Fruit fly (Drosophila melanogaster) whole organism, wandering third instar larva: ENCODE data around the gene CG15422.

Experiments
- Abd-B ChIP-seq: fragments of >200 bp; optimal IDR thresholded peaks from 2 replicates; lab custom pipeline; 2017; ENCODE audit warnings: missing biosample characterization, missing genetic modification characterization
- CG32264 ChIP-seq: fragments of 200-800 bp; sonication (Bioruptor generic); optimal IDR thresholded peaks from 2 replicates; lab custom pipeline; 2016; ENCODE audit warnings: missing biosample characterization, missing genetic modification characterization
- CG9705 ChIP-seq: fragments of 200-800 bp; sonication (Bioruptor generic); optimal IDR thresholded peaks from 2 replicates; lab custom pipeline; 2018; ENCODE audit warnings: missing biosample characterization, mild to moderate bottlenecking, missing genetic modification characterization
- CrebA ChIP-seq: fragments of 200-800 bp; sonication (Bioruptor generic); optimal IDR thresholded peaks from 2 replicates; lab custom pipeline; 2016; ENCODE audit warnings: missing biosample characterization, mild to moderate bottlenecking, missing genetic modification characterization, borderline replicate concordance
- Dif ChIP-seq: fragments of 200-275, 200-300 bp; sonication (Bioruptor generic); optimal IDR thresholded peaks from 2 replicates; lab custom pipeline; 2018; ENCODE audit warnings: missing biosample characterization, missing genetic modification characterization; ENCODE audit not compliant: partially characterized antibody
- HLH106 ChIP-seq: fragments of 200-800 bp; optimal IDR thresholded peaks from 3 replicates; lab custom pipeline; 2019; ENCODE audit warnings: missing biosample characterization, mild to moderate bottlenecking, missing genetic modification characterization, moderate library complexity
- Hnf4 ChIP-seq: fragments of 200-800 bp; sonication (Bioruptor generic); optimal IDR thresholded peaks from 2 replicates; lab custom pipeline; 2016; ENCODE audit warnings: missing biosample characterization, mild to moderate bottlenecking, missing genetic modification characterization
- Hr78 ChIP-seq: fragments of >200 bp; optimal IDR thresholded peaks from 2 replicates; lab custom pipeline; 2017; ENCODE audit warnings: missing biosample characterization, missing genetic modification characterization
- Hr83 ChIP-seq: fragments of 200-300 bp; sonication (Bioruptor generic); optimal IDR thresholded peaks from 2 replicates; lab custom pipeline; 2016; ENCODE audit warnings: missing biosample characterization, mild to moderate bottlenecking, missing genetic modification characterization, moderate library complexity; ENCODE audit not compliant: poor library complexity, severe bottlenecking
- Jra ChIP-seq: sonication (Bioruptor generic); optimal IDR thresholded peaks from 2 replicates; lab custom pipeline; 2016; ENCODE audit warnings: missing biosample characterization, missing genetic modification characterization
- Mio ChIP-seq: sonication (Bioruptor generic); optimal IDR thresholded peaks from 2 replicates; lab custom pipeline; 2016; ENCODE audit warnings: missing biosample characterization, missing genetic modification characterization
- Myc ChIP-seq: fragments of >200 bp; optimal IDR thresholded peaks from 2 replicates; lab custom pipeline; 2017
- N ChIP-seq: fragments of >200 bp; optimal IDR thresholded peaks from 2 replicates; lab custom pipeline; 2018; ENCODE audit warnings: missing biosample characterization, missing external identifiers, missing genetic modification characterization
- Sp1 ChIP-seq: fragments of 200-800 bp; sonication (Bioruptor generic); optimal IDR thresholded peaks from 3 replicates; lab custom pipeline; 2019; ENCODE audit warnings: missing biosample characterization, mild to moderate bottlenecking, missing genetic modification characterization, moderate library complexity
- Vsx2 ChIP-seq: fragments of 200-300, 225-300 bp; sonication (Bioruptor generic); optimal IDR thresholded peaks from 2 replicates; lab custom pipeline; 2018; ENCODE audit warnings: missing biosample characterization, missing genetic modification characterization; ENCODE audit not compliant: partially characterized antibody
- br ChIP-seq: fragments of 200-800 bp; sonication (Bioruptor generic); optimal IDR thresholded peaks from 2 replicates; lab custom pipeline; 2016; ENCODE audit warnings: missing biosample characterization, missing genetic modification characterization
- brk ChIP-seq: fragments of 200-800 bp; sonication (Bioruptor generic); optimal IDR thresholded peaks from 2 replicates; lab custom pipeline; 2016; ENCODE audit warnings: missing biosample characterization, mild to moderate bottlenecking, missing genetic modification characterization
- dl ChIP-seq, 2 experiments: fragments of 175-275, 200-275 bp in 1 of 2; fragments of 200-275 bp in 1 of 2; sonication (Bioruptor generic); optimal IDR thresholded peaks; lab custom pipeline; 2018; ENCODE audit warnings: mild to moderate bottlenecking in 2 of 2, missing biosample characterization in 2 of 2, missing genetic modification characterization in 2 of 2, moderate library complexity in 2 of 2; ENCODE audit not compliant: partially characterized antibody in 2 of 2, insufficient read depth in 1 of 2
- dmrt93B ChIP-seq: fragments of 200-800 bp; sonication (Bioruptor generic); optimal IDR thresholded peaks from 2 replicates; lab custom pipeline; 2018; ENCODE audit warnings: missing biosample characterization, mild to moderate bottlenecking, missing genetic modification characterization
- dsf ChIP-seq: sonication (Bioruptor generic); optimal IDR thresholded peaks from 2 replicates; lab custom pipeline; 2016; ENCODE audit warnings: missing biosample characterization, missing genetic modification characterization, borderline replicate concordance
- foxo ChIP-seq, 2 experiments: fragments of 200-800 bp; sonication (Bioruptor generic); optimal IDR thresholded peaks; 2 replicates in 1 of 2; 3 replicates in 1 of 2; lab custom pipeline; 2016 to 2017; ENCODE audit warnings: missing biosample characterization in 2 of 2, missing genetic modification characterization in 2 of 2
- fru ChIP-seq: fragments of 200-800 bp; sonication (Bioruptor generic); optimal IDR thresholded peaks from 3 replicates; lab custom pipeline; 2016; ENCODE audit warnings: missing biosample characterization, mild to moderate bottlenecking, missing genetic modification characterization
- jim ChIP-seq: fragments of 175-275, 200-325 bp; sonication (Bioruptor generic); optimal IDR thresholded peaks from 2 replicates; lab custom pipeline; 2016; ENCODE audit warnings: missing biosample characterization, mild to moderate bottlenecking, missing genetic modification characterization
- lola ChIP-seq: fragments of >200 bp; optimal IDR thresholded peaks from 2 replicates; lab custom pipeline; 2017; ENCODE audit warnings: missing biosample characterization, missing genetic modification characterization
- pan ChIP-seq: fragments of >200 bp; optimal IDR thresholded peaks from 2 replicates; lab custom pipeline; 2017
- psq ChIP-seq: fragments of 200-800 bp; sonication (Bioruptor generic); optimal IDR thresholded peaks from 3 replicates; lab custom pipeline; 2017; ENCODE audit warnings: missing biosample characterization, mild to moderate bottlenecking, missing genetic modification characterization, moderate library complexity
- rgr ChIP-seq: fragments of 200-800 bp; sonication (Bioruptor generic); optimal IDR thresholded peaks from 3 replicates; lab custom pipeline; 2016; ENCODE audit warnings: missing biosample characterization, mild to moderate bottlenecking, missing genetic modification characterization
- sage ChIP-seq: fragments of 200-800 bp; sonication (Bioruptor generic); optimal IDR thresholded peaks from 2 replicates; lab custom pipeline; 2016; ENCODE audit warnings: missing biosample characterization, mild to moderate bottlenecking, missing genetic modification characterization
- usp ChIP-seq: fragments of >200 bp; optimal IDR thresholded peaks from 2 replicates; lab custom pipeline; 2017; ENCODE audit warnings: missing biosample characterization, missing genetic modification characterization
- woc ChIP-seq: sonication (Bioruptor generic); optimal IDR thresholded peaks from 2 replicates; lab custom pipeline; 2016; ENCODE audit warnings: missing biosample characterization, mild to moderate bottlenecking, missing genetic modification characterization

Gene CG15422

DNA sequence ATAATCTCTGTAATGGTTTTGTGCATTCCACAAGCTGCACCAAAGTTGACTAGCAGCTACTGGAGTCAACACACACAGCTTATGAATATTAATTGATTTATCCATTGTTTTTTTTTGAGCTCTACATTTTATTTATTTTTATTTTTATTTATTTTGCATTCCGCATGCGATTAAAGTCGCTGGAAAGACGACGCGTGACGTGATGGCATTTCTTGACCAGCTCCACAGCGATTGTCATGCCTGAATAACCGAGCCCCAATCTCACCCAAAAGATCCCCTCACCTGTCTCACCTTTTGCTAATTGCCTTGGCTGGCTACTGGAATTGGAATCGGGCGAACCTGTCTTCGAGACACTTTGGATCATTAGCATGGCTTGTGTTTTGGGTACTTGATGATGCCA, 31.5 kb downstream of the CG15422 start:
- TF ChIP-seq Dif (GFP tag; lab: Kevin White, UChicago) (no peak), sage (GFP tag; lab: Kevin White, UChicago) (no peak), Hr78 (GFP tag; lab: Kevin White, UChicago) (no peak), woc (GFP tag; lab: Kevin White, UChicago) (no peak), CG32264 (GFP tag; lab: Kevin White, UChicago) (no peak), lola (GFP tag; lab: Kevin White, UChicago) (no peak), Hr83 (no peak), Vsx2 (GFP tag; lab: Kevin White, UChicago) (no peak), dmrt93B (GFP tag; lab: Kevin White, UChicago) (no peak), Mio (GFP tag; lab: Kevin White, UChicago) (no peak), foxo (GFP tag; optimal IDR thresholded peaks at IDR 0.05; lab: Kevin White, UChicago) (no peak), CG9705 (GFP tag; lab: Kevin White, UChicago) (no peak), Sp1 (GFP tag; lab: Kevin White, UChicago) (no peak), jim (GFP tag; lab: Kevin White, UChicago) (no peak), Myc (no peak), Abd-B (GFP tag; lab: Kevin White, UChicago) (no peak), brk (GFP tag; lab: Kevin White, UChicago) (no peak), rgr (GFP tag; lab: Kevin White, UChicago) (no peak)
- TF ChIP-seq, all 38 proteins: peak for 0

DNA sequence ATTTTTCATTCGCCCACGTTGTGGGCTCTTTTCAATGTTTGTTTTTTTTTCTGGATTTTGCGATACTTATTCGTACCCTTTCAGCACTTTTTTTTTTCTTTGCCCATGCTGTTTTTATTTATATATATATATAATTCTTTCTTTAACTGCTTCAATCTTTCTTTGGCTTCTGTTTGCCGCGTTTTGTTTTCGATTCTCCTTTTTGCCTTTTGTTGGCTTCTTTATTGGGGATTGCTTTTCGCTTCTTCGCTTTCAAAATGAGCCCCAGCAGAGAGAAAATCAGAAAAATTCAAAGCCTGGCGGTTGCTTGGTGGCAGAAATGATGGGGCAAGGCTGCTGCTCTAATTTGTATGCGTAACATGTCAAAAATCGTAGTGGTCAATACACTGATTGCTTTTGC, 32.2 kb downstream of the CG15422 start:
- no peak for TF ChIP-seq fru (GFP tag; lab: Kevin White, UChicago)
- TF ChIP-seq psq (GFP tag; lab: Kevin White, UChicago) = peak; percentile 91
- no peak for TF ChIP-seq Hr78 (GFP tag; lab: Kevin White, UChicago)
- no peak for TF ChIP-seq br (GFP tag; lab: Kevin White, UChicago)
- peak; percentile 33 for TF ChIP-seq sage (GFP tag; lab: Kevin White, UChicago)
- TF ChIP-seq CrebA (GFP tag; lab: Kevin White, UChicago) = peak; percentile 25
- TF ChIP-seq rgr (GFP tag; lab: Kevin White, UChicago) = no peak
- no peak for TF ChIP-seq woc (GFP tag; lab: Kevin White, UChicago)
- TF ChIP-seq, all 38 proteins: peak for 3

- TF ChIP-seq Hnf4 (GFP tag; lab: Kevin White, UChicago) = no peak
- no peak for TF ChIP-seq dl (GFP tag; optimal IDR thresholded peaks at IDR 0.05; lab: Kevin White, UChicago; ENCODE audit: insufficient read depth in 1 of 2, partially characterized antibody in 2 of 2)
- no peak for TF ChIP-seq sage (GFP tag; lab: Kevin White, UChicago)
- TF ChIP-seq dsf (GFP tag; lab: Kevin White, UChicago) = no peak
- no peak for TF ChIP-seq foxo (GFP tag; optimal IDR thresholded peaks at IDR 0.05; lab: Kevin White, UChicago)
- TF ChIP-seq CG32264 (GFP tag; lab: Kevin White, UChicago) = no peak
- TF ChIP-seq br (GFP tag; lab: Kevin White, UChicago) = no peak
- no peak for TF ChIP-seq Mio (GFP tag; lab: Kevin White, UChicago)
- TF ChIP-seq lola (GFP tag; lab: Kevin White, UChicago) = no peak
- no peak for TF ChIP-seq Dif (GFP tag; lab: Kevin White, UChicago)
- TF ChIP-seq CG9705 (GFP tag; lab: Kevin White, UChicago) = no peak
- TF ChIP-seq psq (GFP tag; lab: Kevin White, UChicago) = no peak
- no peak for TF ChIP-seq usp
Observed at dm6 chr2L:4038073-4038699, 33.4 kb downstream of the CG15422 start.

dm6 chr2L:4043052-4043451, 38.3 kb downstream of the CG15422 start:
- no peak for TF ChIP-seq CrebA (GFP tag; lab: Kevin White, UChicago)
- no peak for TF ChIP-seq dmrt93B (GFP tag; lab: Kevin White, UChicago)
- no peak for TF ChIP-seq Mio (GFP tag; lab: Kevin White, UChicago)
- TF ChIP-seq brk (GFP tag; lab: Kevin White, UChicago) = no peak
- no peak for TF ChIP-seq CG9705 (GFP tag; lab: Kevin White, UChicago)
- no peak for TF ChIP-seq Hr78 (GFP tag; lab: Kevin White, UChicago)
- no peak for TF ChIP-seq usp
- TF ChIP-seq pan (lab: Kevin White, UChicago) = no peak
- no peak for TF ChIP-seq Sp1 (GFP tag; lab: Kevin White, UChicago)
- no peak for TF ChIP-seq psq (GFP tag; lab: Kevin White, UChicago)
- TF ChIP-seq fru (GFP tag; lab: Kevin White, UChicago) = no peak
- no peak for TF ChIP-seq Vsx2 (GFP tag; lab: Kevin White, UChicago)
- no peak for TF ChIP-seq N (GFP tag; lab: Kevin White, UChicago)
- TF ChIP-seq Myc = no peak
- TF ChIP-seq sage (GFP tag; lab: Kevin White, UChicago) = no peak
- TF ChIP-seq Hnf4 (GFP tag; lab: Kevin White, UChicago) = no peak
- TF ChIP-seq Jra (GFP tag; lab: Kevin White, UChicago) = no peak
- TF ChIP-seq HLH106 = no peak
